Worm (Caenorhabditis elegans) whole organism, late embryonic: ENCODE measurements around the gene F55A11.11.

Experiments
- K09A11.1 ChIP-seq: sonication (generic microtip); optimal IDR thresholded peaks from 2 replicates; lab custom pipeline; 2017; ENCODE audit warnings: antibody characterized with exemption, mild to moderate bottlenecking, missing genetic modification characterization, missing compliant biosample characterization; ENCODE audit not compliant: insufficient read depth
- ceh-14 ChIP-seq: sonication (generic microtip); optimal IDR thresholded peaks from 2 replicates; lab custom pipeline; 2016; ENCODE audit warnings: missing genotype, missing genetic modification characterization, missing compliant biosample characterization
- ceh-2 ChIP-seq: sonication (generic microtip); optimal IDR thresholded peaks from 2 replicates; lab custom pipeline; 2016; ENCODE audit warnings: missing genotype, missing genetic modification characterization, missing compliant biosample characterization
- ceh-22 ChIP-seq: sonication (generic microtip); optimal IDR thresholded peaks from 2 replicates; lab custom pipeline; 2017; ENCODE audit warnings: missing biosample characterization, missing genetic modification characterization
- ceh-24 ChIP-seq: sonication (generic microtip); optimal IDR thresholded peaks from 2 replicates; lab custom pipeline; 2016; ENCODE audit warnings: mild to moderate bottlenecking, missing genetic modification characterization, missing compliant biosample characterization
- ceh-48 ChIP-seq: sonication (generic microtip); optimal IDR thresholded peaks from 2 replicates; lab custom pipeline; 2016; ENCODE audit warnings: missing genetic modification characterization, inconsistent platforms, missing compliant biosample characterization
- ceh-6 ChIP-seq: fragments of 200-800 bp; sonication (Bioruptor generic); optimal IDR thresholded peaks from 2 replicates; lab custom pipeline; 2018; ENCODE audit warnings: mild to moderate bottlenecking, missing genetic modification characterization, missing compliant biosample characterization
- fkh-10 ChIP-seq: fragments of 150-350 bp; optimal IDR thresholded peaks from 2 replicates; lab custom pipeline; 2014; ENCODE audit warnings: missing biosample characterization, missing genetic modification reagents, missing genetic modification characterization
- hlh-13 ChIP-seq: fragments of 200-800 bp; sonication (Bioruptor generic); optimal IDR thresholded peaks from 2 replicates; lab custom pipeline; 2018; ENCODE audit warnings: mild to moderate bottlenecking, missing genetic modification characterization, missing compliant biosample characterization
- lim-6 ChIP-seq: sonication (generic microtip); optimal IDR thresholded peaks from 2 replicates; lab custom pipeline; 2016; ENCODE audit warnings: missing genetic modification characterization, missing compliant biosample characterization
- madf-2 ChIP-seq: sonication (generic microtip); optimal IDR thresholded peaks from 2 replicates; lab custom pipeline; 2017; ENCODE audit warnings: missing genetic modification characterization, missing compliant biosample characterization
- npax-4 ChIP-seq: sonication (generic microtip); optimal IDR thresholded peaks from 2 replicates; lab custom pipeline; 2016; ENCODE audit warnings: missing genetic modification characterization, missing compliant biosample characterization
- pqm-1 ChIP-seq: sonication (generic microtip); optimal IDR thresholded peaks from 2 replicates; lab custom pipeline; 2016; ENCODE audit warnings: missing genetic modification characterization, missing compliant biosample characterization
- rnt-1 ChIP-seq: sonication (generic microtip); optimal IDR thresholded peaks from 2 replicates; lab custom pipeline; 2016; ENCODE audit warnings: missing genetic modification characterization, missing compliant biosample characterization
- sox-4 ChIP-seq: sonication (generic microtip); optimal IDR thresholded peaks from 2 replicates; lab custom pipeline; 2017; ENCODE audit warnings: mild to moderate bottlenecking, missing genetic modification characterization, inconsistent platforms, missing compliant biosample characterization
- tbx-2 ChIP-seq: sonication (generic microtip); optimal IDR thresholded peaks from 2 replicates; lab custom pipeline; 2016; ENCODE audit warnings: missing genetic modification characterization, missing compliant biosample characterization

The F55A11.11 gene

DNA sequence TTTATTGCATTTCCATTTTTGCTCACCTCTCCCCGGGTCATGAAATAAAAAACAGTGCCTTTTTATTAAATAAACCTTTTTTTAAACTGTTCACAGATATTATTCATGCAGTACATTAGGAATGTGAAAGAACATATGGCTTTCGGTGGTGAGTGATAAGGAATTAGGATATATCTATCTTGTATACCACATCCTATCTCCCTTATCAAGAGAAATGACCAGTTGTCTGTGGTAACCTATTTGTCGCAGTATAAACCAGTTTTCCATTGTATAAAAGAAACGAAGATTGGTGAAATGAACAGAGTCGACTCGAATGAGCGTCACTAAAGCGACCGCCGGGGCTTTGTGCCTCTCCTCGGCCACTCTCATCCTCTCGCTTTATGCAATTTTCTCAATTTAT lies 46.3 kb downstream of the F55A11.11 start, which contains the start of gene col-158:
col-158 (plus strand) TSS at position 301 of the 400 bp plus-strand sequence.
- TF ChIP-seq ceh-6 (GFP tag; lab: Kevin White, UChicago) (no peak), K09A11.1 (no peak), madf-2 (tag; lab: Kevin White, UChicago) (no peak)

DNA sequence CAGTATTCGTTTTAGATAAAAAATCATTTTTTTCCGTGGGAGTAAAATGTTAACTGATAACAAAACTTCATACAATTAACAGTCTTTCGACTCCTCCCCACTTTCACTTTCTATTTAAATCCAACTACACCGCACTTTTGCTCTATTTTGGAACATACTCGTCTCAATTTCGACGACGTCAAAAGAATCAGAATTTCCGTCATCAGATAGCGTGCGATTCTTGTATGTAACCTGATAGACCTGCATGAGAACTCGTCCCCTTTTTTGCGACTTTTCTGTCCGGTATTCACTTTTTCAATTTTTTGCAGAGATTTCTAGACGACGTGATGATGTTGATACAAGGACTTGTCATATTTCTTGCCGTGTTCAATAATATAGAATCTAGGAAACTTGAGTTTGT lies 50.4 kb downstream of the F55A11.11 start, which contains the start of gene pho-8:
pho-8 (plus strand) TSS at position 301 of the 400 bp plus-strand sequence.
- TF ChIP-seq tbx-2 (tag; lab: Kevin White, UChicago) (no peak), ceh-48 (tag; lab: Kevin White, UChicago) (no peak), npax-4 (tag; lab: Kevin White, UChicago) (no peak), ceh-2 (tag; lab: Kevin White, UChicago) (no peak), ceh-24 (tag; lab: Kevin White, UChicago) (no peak), ceh-14 (no peak), ceh-22 (tag; lab: Kevin White, UChicago) (no peak), pqm-1 (tag; lab: Kevin White, UChicago) (no peak), rnt-1 (no peak), sox-4 (tag; lab: Kevin White, UChicago) (no peak), lim-6 (tag; lab: Kevin White, UChicago) (no peak), fkh-10 (no peak), hlh-13 (GFP tag; lab: Kevin White, UChicago) (no peak)
